Fruit fly (Drosophila melanogaster): ENCODE data around the gene CG13995.
A peak's percentile ranks its signal among the peaks of the same experiment; 100 is the strongest.

The CG13995 gene

DNA sequence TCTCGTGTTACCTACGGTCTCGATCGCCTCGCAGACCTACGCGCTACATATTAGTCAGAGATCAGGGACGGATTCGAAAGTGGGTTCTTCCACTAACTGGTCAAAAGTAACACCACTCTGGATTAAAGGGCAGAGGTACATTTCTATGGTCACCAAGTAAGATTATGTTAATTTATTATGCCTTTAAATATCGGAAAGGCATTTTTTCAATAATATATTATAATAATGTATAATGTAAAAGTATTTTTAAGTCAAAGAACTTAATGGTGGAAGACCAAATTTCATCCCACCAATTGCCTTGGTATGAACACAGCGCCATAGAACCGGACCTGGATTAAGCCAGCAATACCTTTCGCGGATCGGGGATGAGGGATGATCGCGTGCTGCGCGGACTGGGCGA lies 31.3 kb upstream of the CG13995 start:
- TF ChIP-seq psq (GFP tag; optimal IDR thresholded peaks at IDR 0.05), result peak; percentile 58
- peak; percentile 72 for TF ChIP-seq fru (GFP tag; optimal IDR thresholded peaks at IDR 0.05)
- no peak for TF ChIP-seq Mio (GFP tag; optimal IDR thresholded peaks at IDR 0.05)
- TF ChIP-seq foxo (GFP tag; optimal IDR thresholded peaks at IDR 0.05), result peak in 1 of 2 experiments; percentile 83
- TF ChIP-seq ey (GFP tag; optimal IDR thresholded peaks at IDR 0.05), result peak; percentile 10
- TF ChIP-seq sage (GFP tag; optimal IDR thresholded peaks at IDR 0.05), result peak; percentile 15
- no peak for TF ChIP-seq Vsx2 (GFP tag; optimal IDR thresholded peaks at IDR 0.05; ENCODE audit: partially characterized antibody)
- TF ChIP-seq OdsH (GFP tag; optimal IDR thresholded peaks at IDR 0.05), result peak; percentile 25
- peak; percentile 55 for TF ChIP-seq Sp1 (GFP tag; optimal IDR thresholded peaks at IDR 0.05)
- TF ChIP-seq CG9705 (GFP tag; optimal IDR thresholded peaks at IDR 0.05), result peak; percentile 63
- peak; percentile 57 for TF ChIP-seq rgr (GFP tag; optimal IDR thresholded peaks at IDR 0.05)
- TF ChIP-seq Myc (optimal IDR thresholded peaks at IDR 0.05), result no peak
- TF ChIP-seq h (GFP tag; optimal IDR thresholded peaks at IDR 0.05), result peak; percentile 74
- TF ChIP-seq Rel (GFP tag; optimal IDR thresholded peaks at IDR 0.05), result no peak
- TF ChIP-seq Rel (tag; optimal IDR thresholded peaks at IDR 0.05), result no peak
- peak; percentile 73 for TF ChIP-seq dmrt93B (GFP tag; optimal IDR thresholded peaks at IDR 0.05)
- peak; percentile 81 for TF ChIP-seq HLH106 (tag; optimal IDR thresholded peaks at IDR 0.05)

DNA sequence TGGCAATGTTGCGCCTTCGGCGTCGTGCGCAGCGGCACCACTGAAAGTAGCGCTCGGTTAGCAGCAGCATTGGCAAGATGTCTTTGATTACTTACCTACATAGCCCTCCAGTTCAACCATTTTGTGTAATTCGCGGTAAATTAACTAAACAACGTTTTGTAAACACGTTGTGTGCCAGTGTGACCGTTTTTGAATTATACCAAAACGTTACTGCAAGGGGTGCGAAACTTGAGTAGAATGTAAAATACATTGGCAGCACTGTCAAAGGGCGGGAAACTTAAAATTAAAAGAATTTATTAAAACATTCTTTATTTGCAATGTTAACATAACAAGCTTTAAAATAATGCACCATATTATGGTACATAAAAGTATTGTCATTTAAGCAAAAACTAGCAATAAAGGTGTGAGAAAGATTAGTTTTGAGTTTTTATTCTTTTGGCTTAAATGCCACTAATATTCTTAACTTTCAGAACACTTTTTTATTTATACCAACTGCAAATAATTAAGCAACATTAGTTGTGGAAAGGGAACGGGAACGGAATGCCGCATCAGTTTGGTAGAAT lies 29.7 kb upstream of the CG13995 start, which contains the start of gene CG9107:
Gene CG9107 (minus strand): TSS at position 195 of the 563 bp plus-strand sequence.
- TF ChIP-seq Abd-B (GFP tag; optimal IDR thresholded peaks at IDR 0.05) (no peak), Myc (optimal IDR thresholded peaks at IDR 0.05) (peak; percentile 50)

DNA sequence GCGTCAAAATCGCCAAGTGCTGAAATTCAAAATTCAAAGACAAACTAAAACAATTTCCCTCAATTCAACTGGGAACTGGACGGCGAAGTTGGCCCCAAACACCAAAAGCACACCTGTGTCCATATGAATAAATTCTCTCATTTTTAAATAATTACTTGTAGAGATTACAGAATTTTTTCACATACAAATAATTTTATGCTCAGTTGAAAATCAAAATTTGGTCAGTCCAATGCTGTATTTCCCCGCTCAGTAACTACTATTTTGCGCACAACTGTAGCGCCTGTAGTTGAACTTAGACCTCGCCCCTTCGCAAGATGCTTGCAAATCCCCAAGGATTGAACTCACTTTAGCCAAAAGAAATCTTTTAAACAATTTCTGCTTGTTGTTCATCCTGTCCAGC lies 25.4 kb upstream of the CG13995 start:
- TF ChIP-seq brk (GFP tag; optimal IDR thresholded peaks at IDR 0.05) (no peak), Jra (GFP tag; optimal IDR thresholded peaks at IDR 0.05) (no peak), dmrt93B (GFP tag; optimal IDR thresholded peaks at IDR 0.05) (no peak), ey (GFP tag; optimal IDR thresholded peaks at IDR 0.05) (no peak), CrebA (GFP tag; optimal IDR thresholded peaks at IDR 0.05; ENCODE audit: borderline replicate concordance) (no peak), Myc (optimal IDR thresholded peaks at IDR 0.05) (no peak), h (GFP tag; optimal IDR thresholded peaks at IDR 0.05) (no peak), foxo (GFP tag; optimal IDR thresholded peaks at IDR 0.05) (no peak), sv (GFP tag; optimal IDR thresholded peaks at IDR 0.05) (no peak), dl (GFP tag; optimal IDR thresholded peaks at IDR 0.05; ENCODE audit: insufficient read depth in 1 of 2, partially characterized antibody in 2 of 2) (no peak), Mio (GFP tag; optimal IDR thresholded peaks at IDR 0.05) (no peak), Hnf4 (GFP tag; optimal IDR thresholded peaks at IDR 0.05) (no peak), fru (GFP tag; optimal IDR thresholded peaks at IDR 0.05) (no peak)

DNA sequence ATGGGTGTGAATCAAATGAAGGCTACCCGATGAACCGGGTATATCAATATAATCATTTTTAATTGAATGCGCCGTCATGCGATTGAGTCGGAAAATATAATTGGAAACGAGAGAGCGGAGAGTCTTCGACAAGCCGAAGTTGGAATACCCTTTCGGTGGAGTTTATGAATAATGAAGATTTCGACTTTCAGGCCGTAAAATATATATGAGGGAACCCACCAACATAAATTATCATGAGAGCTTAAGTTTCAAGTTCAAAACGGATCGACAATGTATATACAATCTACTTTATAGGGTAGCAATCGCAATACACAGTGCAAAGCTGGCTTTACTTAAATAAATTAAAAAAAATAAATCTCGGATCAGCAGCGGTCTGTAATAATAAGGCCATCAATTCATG lies 22.3 kb upstream of the CG13995 start:
- TF ChIP-seq Rel (GFP tag; optimal IDR thresholded peaks at IDR 0.05) (no peak), Rel (tag; optimal IDR thresholded peaks at IDR 0.05) (no peak), usp (GFP tag; optimal IDR thresholded peaks at IDR 0.05) (no peak), h (GFP tag; optimal IDR thresholded peaks at IDR 0.05) (peak; percentile 20), GATAd (GFP tag; optimal IDR thresholded peaks at IDR 0.05) (no peak), HLH106 (tag; optimal IDR thresholded peaks at IDR 0.05) (peak; percentile 37)

dm6 chr2L:6034344-6034743 lies 19.8 kb upstream of the CG13995 start, which contains the start of gene CG9109:
Gene CG9109, minus strand, starts transcription at chr2L:6034423.
- TF ChIP-seq Sp1 (GFP tag; optimal IDR thresholded peaks at IDR 0.05), result no peak
- no peak for TF ChIP-seq lola (GFP tag; optimal IDR thresholded peaks at IDR 0.05)
- TF ChIP-seq Dif (GFP tag; optimal IDR thresholded peaks at IDR 0.05; ENCODE audit: partially characterized antibody), result no peak
- TF ChIP-seq CG32264 (GFP tag; optimal IDR thresholded peaks at IDR 0.05), result no peak
- no peak for TF ChIP-seq Dfd (GFP tag; optimal IDR thresholded peaks at IDR 0.05)
- no peak for TF ChIP-seq dmrt93B (GFP tag; optimal IDR thresholded peaks at IDR 0.05)
- no peak for TF ChIP-seq sv (GFP tag; optimal IDR thresholded peaks at IDR 0.05)
- no peak for TF ChIP-seq OdsH (GFP tag; optimal IDR thresholded peaks at IDR 0.05)
- TF ChIP-seq Mio (GFP tag; optimal IDR thresholded peaks at IDR 0.05), result no peak
- no peak for TF ChIP-seq brk (GFP tag; optimal IDR thresholded peaks at IDR 0.05)
- no peak for TF ChIP-seq psq (GFP tag; optimal IDR thresholded peaks at IDR 0.05)

Data from whole organism, wandering third instar larva.